Worm (Caenorhabditis elegans) whole organism, midembryonic: ENCODE data around the gene C36E6.2.

Source experiments
- T22C8.4 ChIP-seq: fragments of 200-800 bp; sonication (Bioruptor generic); IDR thresholded peaks from 2 replicates; pipeline ENCODE4 v1.3.6; 2022; ENCODE audit warnings: missing genetic modification characterization, missing compliant biosample characterization
- cog-1 ChIP-seq: sonication (generic microtip); optimal IDR thresholded peaks from 2 replicates; lab custom pipeline; 2016; ENCODE audit warnings: missing genetic modification characterization, missing compliant biosample characterization
- flt-1 ChIP-seq: fragments of 200-800 bp; sonication (Bioruptor generic); IDR thresholded peaks from 2 replicates; pipeline ENCODE4 v1.3.6; 2022; ENCODE audit warnings: missing genetic modification characterization, missing compliant biosample characterization
- klf-2 ChIP-seq: fragments of 200-800 bp; sonication (Bioruptor generic); conservative IDR thresholded peaks from 2 replicates; pipeline ENCODE4 v1.3.6; 2022; ENCODE audit warnings: missing genetic modification reagents, missing genetic modification characterization, missing compliant biosample characterization
- med-1 ChIP-seq: sonication (generic microtip); optimal IDR thresholded peaks from 2 replicates; lab custom pipeline; 2017; ENCODE audit warnings: missing genetic modification characterization, mild to moderate bottlenecking, missing compliant biosample characterization, antibody characterized with exemption, missing genetic modification reagents; ENCODE audit not compliant: insufficient read depth
- ref-1 ChIP-seq: fragments of 200-800 bp; sonication (Bioruptor generic); conservative IDR thresholded peaks from 2 replicates; pipeline ENCODE4 v1.3.6; 2022; ENCODE audit warnings: missing genetic modification reagents, missing genetic modification characterization, missing compliant biosample characterization
- tab-1 ChIP-seq: fragments of 200-800 bp; sonication (Bioruptor generic); IDR thresholded peaks from 2 replicates; pipeline ENCODE4 v1.3.6; 2022; ENCODE audit warnings: missing genetic modification characterization, missing compliant biosample characterization
- ztf-23 ChIP-seq: fragments of 200-800 bp; sonication (Bioruptor generic); IDR thresholded peaks from 2 replicates; pipeline ENCODE4 v1.3.6; 2022; ENCODE audit warnings: missing genetic modification reagents, missing genetic modification characterization, missing compliant biosample characterization
- ztf-29 ChIP-seq: fragments of 200-800 bp; sonication (Bioruptor generic); IDR thresholded peaks from 2 replicates; pipeline ENCODE4 v1.3.6; 2022; ENCODE audit warnings: missing genetic modification reagents, missing genetic modification characterization, missing compliant biosample characterization

ce11 chrX:17461958-17462357, 10.5 kb downstream of the C36E6.2 start:
- TF ChIP-seq med-1 (GFP tag; lab: Kevin White, UChicago) (no peak), klf-2 (no peak), flt-1 (GFP tag; lab: Robert Waterston, UW) (no peak), ztf-29 (GFP tag; lab: Robert Waterston, UW) (no peak), cog-1 (tag; lab: Kevin White, UChicago) (no peak), ref-1 (GFP tag; lab: Robert Waterston, UW) (no peak), ztf-23 (GFP tag; lab: Robert Waterston, UW) (no peak), T22C8.4 (GFP tag; lab: Robert Waterston, UW) (no peak), tab-1 (GFP tag; lab: Robert Waterston, UW) (no peak)
